Fruit fly (Drosophila melanogaster) whole organism, prepupa: ENCODE results near the gene CG7573.

ENCODE experiments used
- Blimp-1 ChIP-seq: fragments of 200-800 bp; sonication (Bioruptor generic); optimal IDR thresholded peaks from 3 replicates; lab custom pipeline; 2017; ENCODE audit warnings: missing biosample characterization, missing genetic modification characterization, mild to moderate bottlenecking, moderate library complexity, missing genetic modification reagents
- CG10669 ChIP-seq: fragments of 200-800 bp; sonication (Bioruptor generic); optimal IDR thresholded peaks from 3 replicates; lab custom pipeline; 2018; ENCODE audit warnings: missing biosample characterization, mild to moderate bottlenecking, missing genetic modification characterization, moderate library complexity
- CG11294 ChIP-seq: fragments of 200-800 bp; sonication (Bioruptor generic); IDR thresholded peaks from 2 replicates; pipeline ENCODE4 v1.3.6; 2022; ENCODE audit warnings: missing biosample characterization, missing genetic modification characterization
- CG11902 ChIP-seq: fragments of 200-800 bp; sonication (Bioruptor generic); optimal IDR thresholded peaks from 3 replicates; lab custom pipeline; 2016; ENCODE audit warnings: missing biosample characterization, missing genetic modification characterization
- CG15336 ChIP-seq: fragments of 200-800 bp; sonication (Bioruptor generic); IDR thresholded peaks from 2 replicates; pipeline ENCODE4 v1.3.6; 2022; ENCODE audit warnings: missing biosample characterization, missing genetic modification characterization
- CG16779 ChIP-seq: fragments of 200-800 bp; sonication (Bioruptor generic); optimal IDR thresholded peaks from 3 replicates; lab custom pipeline; 2017; ENCODE audit warnings: missing biosample characterization, mild to moderate bottlenecking, missing genetic modification characterization
- CG3032 ChIP-seq: fragments of 200-800 bp; optimal IDR thresholded peaks from 2 replicates; lab custom pipeline; 2019; ENCODE audit warnings: missing biosample characterization, mild to moderate bottlenecking, missing genetic modification characterization, moderate library complexity
- CG31627 ChIP-seq: fragments of 200-800 bp; sonication (Bioruptor generic); optimal IDR thresholded peaks from 3 replicates; lab custom pipeline; 2016; ENCODE audit warnings: missing biosample characterization, missing genetic modification characterization
- CG32006 ChIP-seq: fragments of 200-800 bp; sonication (Bioruptor generic); optimal IDR thresholded peaks from 3 replicates; lab custom pipeline; 2017; ENCODE audit warnings: missing biosample characterization, mild to moderate bottlenecking, missing genetic modification characterization
- CG34406 ChIP-seq: fragments of 200-800 bp; sonication (Bioruptor generic); optimal IDR thresholded peaks from 3 replicates; lab custom pipeline; 2016; ENCODE audit warnings: missing biosample characterization, missing genetic modification characterization
- CG3919 ChIP-seq: fragments of 200-800 bp; sonication (Bioruptor generic); optimal IDR thresholded peaks from 3 replicates; lab custom pipeline; 2016; ENCODE audit warnings: missing biosample characterization, missing genetic modification characterization
- CG4318 ChIP-seq: fragments of 200-800 bp; sonication (Bioruptor generic); optimal IDR thresholded peaks from 3 replicates; lab custom pipeline; 2017; ENCODE audit warnings: missing biosample characterization, mild to moderate bottlenecking, missing genetic modification characterization
- CG6163 ChIP-seq: fragments of 200-800 bp; sonication (Bioruptor generic); IDR thresholded peaks from 3 replicates; pipeline ENCODE4 v1.3.6; 2022; ENCODE audit warnings: missing biosample characterization, missing genetic modification characterization
- CG6276 ChIP-seq: fragments of 200-800 bp; sonication (Bioruptor generic); optimal IDR thresholded peaks from 2 replicates; lab custom pipeline; 2017; ENCODE audit warnings: missing biosample characterization, mild to moderate bottlenecking, missing genetic modification characterization
- CG6792 ChIP-seq: fragments of 200-800 bp; sonication (Bioruptor generic); optimal IDR thresholded peaks from 3 replicates; lab custom pipeline; 2016; ENCODE audit warnings: missing biosample characterization, missing genetic modification characterization
- CG6808 ChIP-seq: fragments of 200-800 bp; sonication (Bioruptor generic); optimal IDR thresholded peaks from 3 replicates; lab custom pipeline; 2017; ENCODE audit warnings: missing biosample characterization, missing genetic modification characterization, mild to moderate bottlenecking, moderate library complexity, missing genetic modification reagents
- CG6854 ChIP-seq: fragments of 200-800 bp; sonication (Bioruptor generic); optimal IDR thresholded peaks from 2 replicates; lab custom pipeline; 2017; ENCODE audit warnings: missing biosample characterization, mild to moderate bottlenecking, missing genetic modification characterization
- CG8119 ChIP-seq: fragments of 200-800 bp; sonication (Bioruptor generic); IDR thresholded peaks from 3 replicates; pipeline ENCODE4 v1.3.6; 2022; ENCODE audit warnings: missing biosample characterization, missing genetic modification characterization
- CG9139 ChIP-seq: fragments of 200-800 bp; sonication (Bioruptor generic); optimal IDR thresholded peaks from 3 replicates; lab custom pipeline; 2017; ENCODE audit warnings: missing biosample characterization, mild to moderate bottlenecking, missing genetic modification characterization
- Eip75B ChIP-seq: fragments of 200-800 bp; sonication (Bioruptor generic); optimal IDR thresholded peaks from 3 replicates; lab custom pipeline; 2016; ENCODE audit warnings: missing biosample characterization, missing genetic modification characterization
- Eip78C ChIP-seq: fragments of 200-800 bp; sonication (Bioruptor generic); peaks from one replicate; lab custom pipeline; 2016; ENCODE audit warnings: missing biosample characterization, missing genetic modification characterization
- Ets96B ChIP-seq: fragments of 200-800 bp; optimal IDR thresholded peaks from 2 replicates; lab custom pipeline; 2019; ENCODE audit warnings: missing biosample characterization, mild to moderate bottlenecking, missing genetic modification characterization, moderate library complexity
- Gug ChIP-seq: fragments of 200-800 bp; sonication (Bioruptor generic); IDR thresholded peaks from 2 replicates; pipeline ENCODE4 v1.3.6; 2022; ENCODE audit warnings: missing biosample characterization, missing genetic modification characterization
- Hr39 ChIP-seq: fragments of 200-800 bp; sonication (Bioruptor generic); optimal IDR thresholded peaks from 2 replicates; lab custom pipeline; 2016; ENCODE audit warnings: missing biosample characterization, missing genetic modification characterization
- Hr4 ChIP-seq: fragments of 200-800 bp; sonication (Bioruptor generic); optimal IDR thresholded peaks from 3 replicates; lab custom pipeline; 2016; ENCODE audit warnings: missing biosample characterization, missing genetic modification characterization
- Lpt ChIP-seq: fragments of 200-800 bp; sonication (Bioruptor generic); optimal IDR thresholded peaks from 3 replicates; lab custom pipeline; 2016; ENCODE audit warnings: missing biosample characterization, missing genetic modification characterization
- Met ChIP-seq: fragments of 200-800 bp; sonication (Bioruptor generic); optimal IDR thresholded peaks from 3 replicates; lab custom pipeline; 2016; ENCODE audit warnings: missing biosample characterization, missing genetic modification characterization
- Sox102F ChIP-seq: fragments of 200-800 bp; sonication (Bioruptor generic); optimal IDR thresholded peaks from 2 replicates; lab custom pipeline; 2016; ENCODE audit warnings: missing biosample characterization, mild to moderate bottlenecking, missing genetic modification characterization
- Sox14 ChIP-seq: fragments of 200-800 bp; sonication (Bioruptor generic); optimal IDR thresholded peaks from 3 replicates; lab custom pipeline; 2016; ENCODE audit warnings: missing biosample characterization, missing genetic modification characterization
- Sox15 ChIP-seq: fragments of 200-800 bp; sonication (Bioruptor generic); optimal IDR thresholded peaks from 3 replicates; lab custom pipeline; 2016; ENCODE audit warnings: missing biosample characterization, missing genetic modification characterization
- acj6 ChIP-seq: fragments of 200-800 bp; sonication (Bioruptor generic); optimal IDR thresholded peaks from 3 replicates; lab custom pipeline; 2016; ENCODE audit warnings: missing biosample characterization, missing genetic modification characterization
- cyc ChIP-seq: fragments of 200-800 bp; sonication (Bioruptor generic); optimal IDR thresholded peaks from 3 replicates; lab custom pipeline; 2016; ENCODE audit warnings: missing biosample characterization, missing genetic modification characterization
- dsx ChIP-seq: fragments of 200-800 bp; optimal IDR thresholded peaks from 3 replicates; lab custom pipeline; 2019; ENCODE audit warnings: missing biosample characterization, mild to moderate bottlenecking, missing genetic modification characterization, moderate library complexity; ENCODE audit not compliant: poor library complexity, severe bottlenecking
- eg ChIP-seq: fragments of 200-800 bp; sonication (Bioruptor generic); IDR thresholded peaks from 3 replicates; pipeline ENCODE4 v1.3.6; 2022; ENCODE audit warnings: missing biosample characterization, missing genetic modification characterization
- esn ChIP-seq: fragments of 200-800 bp; sonication (Bioruptor generic); optimal IDR thresholded peaks from 2 replicates; lab custom pipeline; 2016; ENCODE audit warnings: missing biosample characterization, mild to moderate bottlenecking, missing genetic modification characterization, moderate library complexity
- fd85E ChIP-seq: fragments of 200-800 bp; sonication (Bioruptor generic); optimal IDR thresholded peaks from 3 replicates; lab custom pipeline; 2016; ENCODE audit warnings: missing biosample characterization, missing genetic modification characterization
- lz ChIP-seq: fragments of 200-800 bp; sonication (Bioruptor generic); optimal IDR thresholded peaks from 3 replicates; lab custom pipeline; 2016; ENCODE audit warnings: missing biosample characterization, missing genetic modification characterization
- net ChIP-seq: fragments of 200-800 bp; sonication (Bioruptor generic); optimal IDR thresholded peaks from 3 replicates; lab custom pipeline; 2016; ENCODE audit warnings: missing biosample characterization, missing genetic modification characterization
- pdm3 ChIP-seq: fragments of 200-800 bp; sonication (Bioruptor generic); optimal IDR thresholded peaks from 3 replicates; lab custom pipeline; 2016; ENCODE audit warnings: missing biosample characterization, missing genetic modification characterization
- salr ChIP-seq, 2 experiments: fragments of 200-800 bp; sonication (Bioruptor generic); optimal IDR thresholded peaks; 3 replicates each; lab custom pipeline; 2016 to 2018; ENCODE audit warnings: missing biosample characterization in 2 of 2, missing genetic modification characterization in 2 of 2, mild to moderate bottlenecking in 1 of 2
- ss ChIP-seq, 2 experiments: fragments of 200-800 bp; sonication (Bioruptor generic); optimal IDR thresholded peaks; 2 replicates in 1 of 2; 3 replicates in 1 of 2; lab custom pipeline; 2017 to 2018; ENCODE audit warnings: mild to moderate bottlenecking in 2 of 2, missing biosample characterization in 2 of 2, missing genetic modification characterization in 2 of 2, moderate library complexity in 1 of 2
- svp ChIP-seq: fragments of 200-800 bp; sonication (Bioruptor generic); peaks from one replicate; lab custom pipeline; 2016; ENCODE audit warnings: missing biosample characterization, missing genetic modification characterization
- topi ChIP-seq: fragments of 200-800 bp; sonication (Bioruptor generic); optimal IDR thresholded peaks from 3 replicates; lab custom pipeline; 2016; ENCODE audit warnings: missing biosample characterization, missing genetic modification characterization
- vri ChIP-seq: fragments of 200-800 bp; sonication (Bioruptor generic); optimal IDR thresholded peaks from 3 replicates; lab custom pipeline; 2016; ENCODE audit warnings: missing biosample characterization, mild to moderate bottlenecking, missing genetic modification characterization

CG7573 gene

DNA sequence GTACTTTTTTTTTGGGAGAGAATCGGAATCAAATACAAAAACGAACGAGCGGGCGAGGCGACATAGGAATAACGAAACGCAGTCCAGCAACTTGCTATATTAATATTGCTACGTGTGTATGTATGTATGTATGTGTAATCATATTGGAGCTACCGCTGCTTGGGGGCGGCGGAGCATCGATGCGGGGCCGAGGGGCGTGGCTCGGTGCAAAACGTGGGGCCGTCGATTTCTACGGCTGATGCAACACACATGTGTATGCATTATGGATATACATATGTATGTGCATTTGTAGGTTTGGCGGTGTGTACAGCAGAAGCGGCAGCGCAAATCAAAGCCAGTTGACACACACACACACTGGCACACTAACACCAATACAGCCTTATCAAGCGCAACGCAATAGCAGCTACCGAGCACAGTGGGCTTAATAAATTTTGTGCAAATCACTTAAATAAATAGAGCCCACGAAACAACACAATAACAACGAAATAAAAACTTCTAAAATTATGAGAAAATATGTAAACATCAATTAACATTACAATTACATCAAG, 19.3 kb upstream of the CG7573 start:
- TF ChIP-seq CG6792 (GFP tag; lab: Kevin White, UChicago) (no peak), CG31627 (no peak), Hr39 (GFP tag; lab: Kevin White, UChicago) (peak; percentile 42), CG11902 (GFP tag; lab: Kevin White, UChicago) (no peak), CG15336 (GFP tag; lab: Robert Waterston, UW) (peak; percentile 13), CG8119 (GFP tag; lab: Robert Waterston, UW) (no peak), CG6854 (peak; percentile 71), cyc (GFP tag; lab: Kevin White, UChicago) (no peak), Lpt (GFP tag; lab: Kevin White, UChicago) (peak; percentile 29), Ets96B (tag; lab: Kevin White, UChicago) (no peak), fd85E (GFP tag; lab: Kevin White, UChicago) (no peak), acj6 (GFP tag; lab: Kevin White, UChicago) (no peak), lz (GFP tag; lab: Kevin White, UChicago) (peak; percentile 17), Hr4 (GFP tag; lab: Kevin White, UChicago) (no peak), CG10669 (GFP tag; lab: Kevin White, UChicago) (no peak), vri (GFP tag; lab: Kevin White, UChicago) (peak; percentile 82), CG4318 (no peak), Met (GFP tag; lab: Kevin White, UChicago) (no peak), CG16779 (peak; percentile 17), Sox102F (GFP tag; lab: Kevin White, UChicago) (no peak), eg (GFP tag; lab: Robert Waterston, UW) (0 out of 3 replicates have a peak, but pooled peaks have one; percentile 44), CG3919 (GFP tag; lab: Kevin White, UChicago) (no peak), CG9139 (no peak), pdm3 (no peak), CG3032 (tag; lab: Kevin White, UChicago) (no peak), esn (GFP tag; lab: Kevin White, UChicago) (no peak), salr (GFP tag; optimal IDR thresholded peaks at IDR 0.05; lab: Kevin White, UChicago) (no peak), svp (GFP tag; lab: Kevin White, UChicago) (peak; percentile 63), Eip75B (GFP tag; lab: Kevin White, UChicago) (no peak), ss (GFP tag; optimal IDR thresholded peaks at IDR 0.05; lab: Kevin White, UChicago) (peak in 1 of 2 experiments; percentile 20), topi (no peak), Sox15 (no peak), CG6276 (GFP tag; lab: Kevin White, UChicago) (no peak), CG32006 (peak; percentile 9), Sox14 (GFP tag; lab: Kevin White, UChicago) (peak; percentile 3), CG34406 (no peak), Gug (GFP tag; lab: Robert Waterston, UW) (peak; percentile 30; the same call in 1 of the 2 replicates), dsx (GFP tag; lab: Kevin White, UChicago) (peak; percentile 51), CG11294 (GFP tag; lab: Robert Waterston, UW) (no peak; the same call in 1 of the 2 replicates), net (no peak), CG6808 (GFP tag; lab: Kevin White, UChicago) (no peak), CG6163 (peak; percentile 68; the same call in 2 of the 3 replicates), Eip78C (peak; percentile 6), Blimp-1 (no peak)
